Fruit fly (Drosophila melanogaster): ENCODE data around the gene LKRSDH.

Gene LKRSDH

DNA sequence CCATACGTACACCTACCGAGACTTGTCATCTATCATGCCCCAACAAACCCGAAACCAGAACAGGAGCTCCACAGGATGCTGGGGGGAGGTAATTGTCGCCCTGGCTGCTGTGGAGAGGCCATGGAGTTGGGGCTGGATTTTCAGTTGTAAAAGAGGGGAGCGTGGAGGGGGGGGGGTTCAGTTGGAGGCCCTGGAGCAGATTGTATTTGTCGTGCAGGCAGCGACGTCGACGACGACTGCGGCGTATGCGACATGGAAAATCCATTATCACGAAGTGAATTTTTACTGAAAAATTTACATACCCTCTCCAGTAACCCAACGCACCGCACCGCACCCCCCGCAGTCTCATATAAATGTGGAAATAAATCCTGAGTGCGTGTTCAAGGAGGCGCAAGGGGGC, 37.9 kb upstream of the LKRSDH start:
- peak; percentile 83 for TF ChIP-seq crol (GFP tag; IDR thresholded peaks at IDR 0.05)
- TF ChIP-seq H15 (GFP tag; IDR thresholded peaks at IDR 0.05), result peak; percentile 15; the same call in 1 of the 3 replicates
- no peak for TF ChIP-seq CG6254 (GFP tag; optimal IDR thresholded peaks at IDR 0.05)
- TF ChIP-seq CG1233 (GFP tag; optimal IDR thresholded peaks at IDR 0.05), result no peak
- no peak for TF ChIP-seq CG33557 (GFP tag; optimal IDR thresholded peaks at IDR 0.05)
- TF ChIP-seq cato (GFP tag; optimal IDR thresholded peaks at IDR 0.05; ENCODE audit: borderline replicate concordance), result no peak
- TF ChIP-seq Med (GFP tag), result peak; percentile 69
- 0 out of 4 replicates have a peak, but pooled peaks have one; percentile 27 for TF ChIP-seq chinmo (GFP tag; IDR thresholded peaks at IDR 0.05; ENCODE audit: partially characterized antibody)
- peak; percentile 37 for TF ChIP-seq abd-A (tag; optimal IDR thresholded peaks at IDR 0.05)
- TF ChIP-seq CG16815 (GFP tag; optimal IDR thresholded peaks at IDR 0.05), result no peak
- TF ChIP-seq Ets65A (GFP tag), result peak; percentile 42
- TF ChIP-seq CG1024 (GFP tag; IDR thresholded peaks at IDR 0.05), result no peak
- TF ChIP-seq E2f2 (GFP tag; IDR thresholded peaks at IDR 0.05), result no peak
- no peak for TF ChIP-seq Dll (GFP tag; IDR thresholded peaks at IDR 0.05; ENCODE audit: partially characterized antibody)
- TF ChIP-seq Adf1 (GFP tag; IDR thresholded peaks at IDR 0.05), result peak; percentile 76; the same call in 1 of the 2 replicates
- TF ChIP-seq ci (GFP tag; IDR thresholded peaks at IDR 0.05), result 0 out of 3 replicates have a peak, but pooled peaks have one; percentile 21
- 0 out of 2 replicates have a peak, but pooled peaks have one; percentile 3 for TF ChIP-seq CG16779 (GFP tag; IDR thresholded peaks at IDR 0.05)
- TF ChIP-seq Sox100B (GFP tag; optimal IDR thresholded peaks at IDR 0.05), result no peak
- TF ChIP-seq fd3F (GFP tag; optimal IDR thresholded peaks at IDR 0.05), result no peak

DNA sequence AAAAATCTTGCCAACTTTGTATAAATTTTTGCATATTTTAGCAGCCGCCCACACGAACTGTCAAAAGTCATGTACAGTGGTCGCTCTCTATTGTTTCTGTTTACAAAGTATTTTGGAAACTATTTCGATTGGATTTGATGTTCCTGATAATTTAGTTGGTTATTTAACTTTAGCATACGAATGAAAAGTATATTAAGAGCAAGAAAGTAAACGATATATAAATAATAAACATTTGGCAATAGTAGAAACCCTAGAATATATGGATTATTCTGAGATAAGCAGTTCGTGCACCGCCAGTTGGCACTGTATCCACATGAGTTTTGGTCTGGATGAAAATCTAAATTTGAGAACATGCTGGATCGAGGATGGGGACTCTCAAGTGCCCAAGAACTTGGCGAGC, 37.5 kb upstream of the LKRSDH start:
- TF ChIP-seq vvl (GFP tag; IDR thresholded peaks at IDR 0.05) (0 out of 2 replicates have a peak, but pooled peaks have one; percentile 8), CG2678 (tag; optimal IDR thresholded peaks at IDR 0.05) (peak; percentile 16), sens (GFP tag) (peak; percentile 75), CG2120 (GFP tag; optimal IDR thresholded peaks at IDR 0.05) (peak; percentile 32), grau (tag; optimal IDR thresholded peaks at IDR 0.05) (peak; percentile 72), CG18599 (GFP tag; optimal IDR thresholded peaks at IDR 0.05) (peak; percentile 30), Hr51 (GFP tag; optimal IDR thresholded peaks at IDR 0.05) (peak in 1 of 2 experiments; percentile 37), zen (tag; optimal IDR thresholded peaks at IDR 0.05) (no peak), Pdp1 (GFP tag; optimal IDR thresholded peaks at IDR 0.05) (no peak), mirr (GFP tag; optimal IDR thresholded peaks at IDR 0.05) (no peak), CG17186 (GFP tag; optimal IDR thresholded peaks at IDR 0.05) (no peak), CG6689 (GFP tag; IDR thresholded peaks at IDR 0.05) (0 out of 2 replicates have a peak, but pooled peaks have one; percentile 13), CG17361 (GFP tag; IDR thresholded peaks at IDR 0.05) (0 out of 3 replicates have a peak, but pooled peaks have one; percentile 13), gem (tag; optimal IDR thresholded peaks at IDR 0.05) (peak; percentile 16), row (GFP tag; IDR thresholded peaks at IDR 0.05) (peak; percentile 54), CG8765 (GFP tag; IDR thresholded peaks at IDR 0.05) (no peak), MTF-1 (GFP tag; optimal IDR thresholded peaks at IDR 0.05; ENCODE audit: borderline replicate concordance) (no peak)

DNA sequence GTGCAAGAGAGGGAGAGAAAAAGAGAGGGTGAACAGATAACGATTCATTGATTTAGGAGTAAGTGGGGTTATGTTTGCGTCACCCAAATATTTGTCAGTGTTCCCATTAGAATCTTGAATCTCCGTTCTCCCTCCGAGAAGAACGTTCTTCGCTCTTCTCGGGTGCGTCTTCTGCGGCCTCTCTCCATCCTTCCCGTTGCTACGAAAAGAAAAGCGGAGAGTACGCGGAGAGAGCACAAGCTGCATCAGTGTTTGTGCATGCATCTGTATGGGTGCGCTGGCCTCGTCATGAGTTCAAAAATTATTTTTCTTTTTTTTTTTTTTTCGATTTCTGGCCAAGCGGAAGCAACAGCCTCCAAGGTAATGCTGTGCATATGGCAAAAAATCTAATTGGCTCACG, 33.1 kb upstream of the LKRSDH start:
- TF ChIP-seq bigmax (GFP tag; optimal IDR thresholded peaks at IDR 0.05), result peak; percentile 96
- TF ChIP-seq Pdp1 (GFP tag; optimal IDR thresholded peaks at IDR 0.05), result peak in 1 of 2 experiments; percentile 69
- no peak for TF ChIP-seq Atf3 (GFP tag; optimal IDR thresholded peaks at IDR 0.05)
- no peak for TF ChIP-seq grn (GFP tag; optimal IDR thresholded peaks at IDR 0.05)
- TF ChIP-seq CG18599 (GFP tag; optimal IDR thresholded peaks at IDR 0.05), result peak; percentile 23
- no peak for TF ChIP-seq CG8359 (GFP tag; optimal IDR thresholded peaks at IDR 0.05; ENCODE audit: borderline replicate concordance)
- TF ChIP-seq schlank (tag; optimal IDR thresholded peaks at IDR 0.05), result no peak
- peak; percentile 15 for TF ChIP-seq Fer1 (GFP tag; optimal IDR thresholded peaks at IDR 0.05)
- no peak for TF ChIP-seq Mad (GFP tag; optimal IDR thresholded peaks at IDR 0.05)
- TF ChIP-seq CG15073 (GFP tag; optimal IDR thresholded peaks at IDR 0.05), result no peak
- TF ChIP-seq zfh2 (GFP tag; optimal IDR thresholded peaks at IDR 0.05), result no peak
- TF ChIP-seq CG11398 (GFP tag; optimal IDR thresholded peaks at IDR 0.05), result peak; percentile 22
- no peak for TF ChIP-seq crc (GFP tag; optimal IDR thresholded peaks at IDR 0.05)
- TF ChIP-seq CG16815 (GFP tag; optimal IDR thresholded peaks at IDR 0.05), result no peak
- no peak for TF ChIP-seq mld (GFP tag; IDR thresholded peaks at IDR 0.05; ENCODE audit: partially characterized antibody)
- TF ChIP-seq Nf-YB (GFP tag; optimal IDR thresholded peaks at IDR 0.05), result no peak
